Worm (Caenorhabditis elegans) whole organism, L4/young adult: ENCODE results near the gene wdr-4.

Experiments
- W03F9.2 ChIP-seq: fragments of 150-350 bp; optimal IDR thresholded peaks from 2 replicates; lab custom pipeline; 2014; ENCODE audit warnings: missing biosample characterization, missing genetic modification characterization
- him-1 ChIP-seq: sonication (generic microtip); optimal IDR thresholded peaks from 2 replicates; lab custom pipeline; 2016; ENCODE audit warnings: missing genotype, missing genetic modification reagents, missing genetic modification characterization, missing compliant biosample characterization

- TF ChIP-seq him-1 (tag; lab: Kevin White, UChicago) (no peak), W03F9.2 (tag; lab: Kevin White, UChicago) (no peak)
Measured at ce11 chrIII:6746008-6746407, 20.4 kb downstream of the wdr-4 start, which contains the start of gene dig-1.
